Fruit fly (Drosophila melanogaster): ENCODE results near the gene Cdc16.
A peak's percentile ranks its signal among the peaks of the same experiment; 100 is the strongest.

Cdc16 gene

dm6 chr3R:23295360-23295772, 14.4 kb downstream of the Cdc16 start:
- TF ChIP-seq lola (GFP tag; optimal IDR thresholded peaks at IDR 0.05), result no peak
- no peak for TF ChIP-seq Abd-B (GFP tag; optimal IDR thresholded peaks at IDR 0.05)
- no peak for TF ChIP-seq CG32264 (GFP tag; optimal IDR thresholded peaks at IDR 0.05)
- peak; percentile 15 for TF ChIP-seq Hr83 (GFP tag; optimal IDR thresholded peaks at IDR 0.05; ENCODE audit: poor library complexity, severe bottlenecking)
- TF ChIP-seq Vsx2 (GFP tag; optimal IDR thresholded peaks at IDR 0.05; ENCODE audit: partially characterized antibody), result no peak
- TF ChIP-seq brk (GFP tag; optimal IDR thresholded peaks at IDR 0.05), result peak; percentile 8
- no peak for TF ChIP-seq woc (GFP tag; optimal IDR thresholded peaks at IDR 0.05)
- TF ChIP-seq CrebA (GFP tag; optimal IDR thresholded peaks at IDR 0.05; ENCODE audit: borderline replicate concordance), result peak; percentile 57
- no peak for TF ChIP-seq Dfd (GFP tag; optimal IDR thresholded peaks at IDR 0.05)
- TF ChIP-seq ey (GFP tag; optimal IDR thresholded peaks at IDR 0.05), result no peak
- TF ChIP-seq dl (GFP tag; optimal IDR thresholded peaks at IDR 0.05; ENCODE audit: insufficient read depth in 1 of 2, partially characterized antibody in 2 of 2), result peak; percentile 10 to 64
- peak; percentile 12 for TF ChIP-seq HLH106 (tag; optimal IDR thresholded peaks at IDR 0.05)
- no peak for TF ChIP-seq sage (GFP tag; optimal IDR thresholded peaks at IDR 0.05)
- TF ChIP-seq br (GFP tag; optimal IDR thresholded peaks at IDR 0.05), result peak; percentile 46
- TF ChIP-seq h (GFP tag; optimal IDR thresholded peaks at IDR 0.05), result peak; percentile 72
- peak; percentile 27 for TF ChIP-seq Hnf4 (GFP tag; optimal IDR thresholded peaks at IDR 0.05)
- no peak for TF ChIP-seq sv (GFP tag; optimal IDR thresholded peaks at IDR 0.05)
- peak; percentile 61 for TF ChIP-seq Dif (GFP tag; optimal IDR thresholded peaks at IDR 0.05; ENCODE audit: partially characterized antibody)
- TF ChIP-seq rgr (GFP tag; optimal IDR thresholded peaks at IDR 0.05), result peak; percentile 35
- TF ChIP-seq fru (GFP tag; optimal IDR thresholded peaks at IDR 0.05), result peak; percentile 16
- peak; percentile 3 for TF ChIP-seq Rel (GFP tag; optimal IDR thresholded peaks at IDR 0.05)
- TF ChIP-seq Rel (tag; optimal IDR thresholded peaks at IDR 0.05), result peak; percentile 50
- TF ChIP-seq Mio (GFP tag; optimal IDR thresholded peaks at IDR 0.05), result no peak
- no peak for TF ChIP-seq N (GFP tag; optimal IDR thresholded peaks at IDR 0.05)
- no peak for TF ChIP-seq Hr78 (GFP tag; optimal IDR thresholded peaks at IDR 0.05)
- TF ChIP-seq usp (GFP tag; optimal IDR thresholded peaks at IDR 0.05), result no peak
- no peak for TF ChIP-seq dmrt93B (GFP tag; optimal IDR thresholded peaks at IDR 0.05)
- no peak for TF ChIP-seq dsf (GFP tag; optimal IDR thresholded peaks at IDR 0.05; ENCODE audit: borderline replicate concordance)
- peak; percentile 38 for TF ChIP-seq psq (GFP tag; optimal IDR thresholded peaks at IDR 0.05)
- no peak for TF ChIP-seq pan (optimal IDR thresholded peaks at IDR 0.05)
- no peak for TF ChIP-seq jim (GFP tag; optimal IDR thresholded peaks at IDR 0.05)
- TF ChIP-seq foxo (GFP tag; optimal IDR thresholded peaks at IDR 0.05), result peak in 1 of 2 experiments; percentile 10
- peak; percentile 33 for TF ChIP-seq OdsH (GFP tag; optimal IDR thresholded peaks at IDR 0.05)
- no peak for TF ChIP-seq CG9705 (GFP tag; optimal IDR thresholded peaks at IDR 0.05)
- no peak for TF ChIP-seq GATAd (GFP tag; optimal IDR thresholded peaks at IDR 0.05)
- TF ChIP-seq tai (GFP tag; optimal IDR thresholded peaks at IDR 0.05), result no peak
- peak; percentile 26 for TF ChIP-seq Sp1 (GFP tag; optimal IDR thresholded peaks at IDR 0.05)
- TF ChIP-seq Jra (GFP tag; optimal IDR thresholded peaks at IDR 0.05), result no peak
- TF ChIP-seq Myc (optimal IDR thresholded peaks at IDR 0.05), result no peak

- no peak for TF ChIP-seq jim (GFP tag; optimal IDR thresholded peaks at IDR 0.05)
- TF ChIP-seq Hr83 (GFP tag; optimal IDR thresholded peaks at IDR 0.05; ENCODE audit: poor library complexity, severe bottlenecking), result no peak
- TF ChIP-seq CG32264 (GFP tag; optimal IDR thresholded peaks at IDR 0.05), result no peak
- no peak for TF ChIP-seq psq (GFP tag; optimal IDR thresholded peaks at IDR 0.05)
- no peak for TF ChIP-seq Myc (optimal IDR thresholded peaks at IDR 0.05)
- no peak for TF ChIP-seq OdsH (GFP tag; optimal IDR thresholded peaks at IDR 0.05)
- no peak for TF ChIP-seq usp (GFP tag; optimal IDR thresholded peaks at IDR 0.05)
- no peak for TF ChIP-seq Hr78 (GFP tag; optimal IDR thresholded peaks at IDR 0.05)
- no peak for TF ChIP-seq Mio (GFP tag; optimal IDR thresholded peaks at IDR 0.05)
- no peak for TF ChIP-seq CG9705 (GFP tag; optimal IDR thresholded peaks at IDR 0.05)
- no peak for TF ChIP-seq Vsx2 (GFP tag; optimal IDR thresholded peaks at IDR 0.05; ENCODE audit: partially characterized antibody)
- TF ChIP-seq Jra (GFP tag; optimal IDR thresholded peaks at IDR 0.05), result no peak
- no peak for TF ChIP-seq h (GFP tag; optimal IDR thresholded peaks at IDR 0.05)
Measured at dm6 chr3R:23296146-23296545, 15.1 kb downstream of the Cdc16 start.
